Fruit fly (Drosophila melanogaster): Measurements from ENCODE around the gene CG42716.
A peak's percentile ranks its signal among the peaks of the same experiment; 100 is the strongest.

The CG42716 gene

DNA sequence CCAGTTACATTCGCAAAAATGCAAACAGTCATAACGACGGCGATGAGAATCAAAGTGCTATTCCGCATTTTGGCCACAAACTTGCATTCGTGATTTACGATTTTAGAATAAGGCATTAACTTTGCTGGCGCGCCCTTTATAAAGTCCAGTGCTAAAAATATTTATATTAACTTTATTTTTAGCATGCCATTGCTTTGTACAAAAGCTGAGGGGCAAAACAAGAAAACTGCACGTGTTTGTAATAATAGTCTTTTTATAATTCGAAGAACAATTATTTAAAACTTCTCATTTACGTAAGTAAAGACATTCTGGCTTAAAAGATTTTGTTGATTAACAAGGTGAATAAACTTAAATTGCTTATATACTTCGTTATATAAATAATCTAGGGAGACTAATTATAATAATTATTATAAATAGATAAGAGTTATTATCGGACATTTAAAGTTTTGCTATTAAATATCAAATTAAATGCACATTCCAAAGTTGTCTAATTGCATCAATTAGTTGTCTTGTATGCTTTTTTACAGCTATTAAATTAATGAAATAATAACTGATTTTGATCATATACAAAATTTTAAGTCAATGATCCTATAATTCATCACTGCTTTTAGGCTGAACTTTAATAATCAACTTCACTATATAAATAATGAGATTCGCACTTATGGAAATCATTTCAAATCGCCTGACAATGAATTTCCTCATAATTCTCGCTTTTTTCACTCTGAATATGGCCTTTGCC is at the start of gene CG42716, which contains the start of gene CG42717:
TSS of gene CG42716 (plus strand) at position 689 of the 739 bp plus-strand sequence.
TSS of gene CG42717 (minus strand) at position 101 of the 739 bp plus-strand sequence.
- TF ChIP-seq h (optimal IDR thresholded peaks at IDR 0.05) = no peak
- no peak for TF ChIP-seq insv (optimal IDR thresholded peaks at IDR 0.05)
- TF ChIP-seq Sin3A (optimal IDR thresholded peaks at IDR 0.05) = no peak
- TF ChIP-seq ttk (optimal IDR thresholded peaks at IDR 0.05) = no peak
- TF ChIP-seq psq (optimal IDR thresholded peaks at IDR 0.05) = no peak
- TF ChIP-seq Myc (optimal IDR thresholded peaks at IDR 0.05) = no peak

dm6 chr3L:15987635-15988034 is 45.9 kb upstream of the CG42716 start, which contains the start of gene PolD1:
TSS of gene PolD1 (minus strand) at chr3L:15987815.
- TF ChIP-seq Sin3A (optimal IDR thresholded peaks at IDR 0.05) (no peak), psq (optimal IDR thresholded peaks at IDR 0.05) (no peak), insv (optimal IDR thresholded peaks at IDR 0.05) (no peak), Myc (optimal IDR thresholded peaks at IDR 0.05) (no peak), ttk (optimal IDR thresholded peaks at IDR 0.05) (no peak), h (optimal IDR thresholded peaks at IDR 0.05) (no peak)

dm6 chr3L:15988039-15988546 is 45.5 kb upstream of the CG42716 start, which contains the start of gene Hip14:
TSS of gene Hip14 (plus strand) at chr3L:15988236.
- no peak for TF ChIP-seq ttk (optimal IDR thresholded peaks at IDR 0.05)
- no peak for TF ChIP-seq Myc (optimal IDR thresholded peaks at IDR 0.05)
- TF ChIP-seq Sin3A (optimal IDR thresholded peaks at IDR 0.05) = no peak
- TF ChIP-seq psq (optimal IDR thresholded peaks at IDR 0.05) = no peak
- TF ChIP-seq insv (optimal IDR thresholded peaks at IDR 0.05) = no peak
- TF ChIP-seq h (optimal IDR thresholded peaks at IDR 0.05) = no peak

DNA sequence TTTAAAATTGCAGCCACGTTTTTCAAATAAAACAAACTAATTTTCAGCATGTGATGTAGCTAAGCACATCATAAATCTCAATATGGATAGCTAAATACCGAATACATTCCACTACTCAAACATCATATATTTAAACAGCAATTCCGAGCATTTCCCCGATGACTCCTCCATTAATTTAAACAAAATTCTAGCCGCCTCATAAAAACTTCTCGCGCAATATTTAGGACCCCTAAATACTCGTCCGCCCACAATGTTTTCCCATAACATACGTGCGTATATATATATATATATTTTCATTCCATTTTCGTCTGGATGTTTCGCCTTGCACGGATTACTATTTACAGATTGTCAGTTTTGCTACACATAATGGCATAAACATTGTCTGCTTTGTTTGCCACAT is 37.6 kb upstream of the CG42716 start:
- TF ChIP-seq Myc (optimal IDR thresholded peaks at IDR 0.05) (no peak), h (optimal IDR thresholded peaks at IDR 0.05) (no peak), insv (optimal IDR thresholded peaks at IDR 0.05) (no peak), psq (optimal IDR thresholded peaks at IDR 0.05) (no peak), Sin3A (optimal IDR thresholded peaks at IDR 0.05) (no peak), ttk (optimal IDR thresholded peaks at IDR 0.05) (no peak)

DNA sequence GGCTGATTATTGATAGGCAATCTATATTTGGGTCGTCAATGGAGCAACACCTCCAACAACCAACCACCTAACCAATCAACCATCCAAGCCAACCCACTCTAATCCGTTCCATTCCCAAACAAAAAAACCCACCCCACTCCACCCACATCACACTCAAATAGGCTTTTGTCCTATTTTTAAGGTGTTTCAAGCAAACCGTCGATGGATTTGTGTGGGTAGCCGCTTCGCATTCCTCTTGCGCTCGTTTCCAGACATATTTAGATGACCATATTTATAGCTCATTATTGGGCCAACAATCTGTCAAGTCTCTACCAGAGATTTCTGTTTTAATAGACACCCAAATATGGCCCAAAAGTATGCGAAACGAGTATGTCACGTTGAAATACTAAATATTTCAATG is 35.4 kb upstream of the CG42716 start:
- TF ChIP-seq Sin3A (optimal IDR thresholded peaks at IDR 0.05) = no peak

- no peak for TF ChIP-seq Myc (optimal IDR thresholded peaks at IDR 0.05)
- TF ChIP-seq ttk (optimal IDR thresholded peaks at IDR 0.05) = no peak
- TF ChIP-seq h (optimal IDR thresholded peaks at IDR 0.05) = no peak
- no peak for TF ChIP-seq Sin3A (optimal IDR thresholded peaks at IDR 0.05)
- no peak for TF ChIP-seq psq (optimal IDR thresholded peaks at IDR 0.05)
- no peak for TF ChIP-seq insv (optimal IDR thresholded peaks at IDR 0.05)
Observed at dm6 chr3L:15999358-16000005, 34.1 kb upstream of the CG42716 start.

dm6 chr3L:16001164-16001679 is 32.4 kb upstream of the CG42716 start:
- TF ChIP-seq ttk (optimal IDR thresholded peaks at IDR 0.05) (no peak), h (optimal IDR thresholded peaks at IDR 0.05) (no peak), insv (optimal IDR thresholded peaks at IDR 0.05) (no peak), Sin3A (optimal IDR thresholded peaks at IDR 0.05) (no peak)

dm6 chr3L:16002116-16002716 is 31.4 kb upstream of the CG42716 start:
- no peak for TF ChIP-seq Sin3A (optimal IDR thresholded peaks at IDR 0.05)
- no peak for TF ChIP-seq insv (optimal IDR thresholded peaks at IDR 0.05)
- TF ChIP-seq psq (optimal IDR thresholded peaks at IDR 0.05) = no peak
- TF ChIP-seq Myc (optimal IDR thresholded peaks at IDR 0.05) = no peak
- TF ChIP-seq ttk (optimal IDR thresholded peaks at IDR 0.05) = no peak
- TF ChIP-seq h (optimal IDR thresholded peaks at IDR 0.05) = no peak

DNA sequence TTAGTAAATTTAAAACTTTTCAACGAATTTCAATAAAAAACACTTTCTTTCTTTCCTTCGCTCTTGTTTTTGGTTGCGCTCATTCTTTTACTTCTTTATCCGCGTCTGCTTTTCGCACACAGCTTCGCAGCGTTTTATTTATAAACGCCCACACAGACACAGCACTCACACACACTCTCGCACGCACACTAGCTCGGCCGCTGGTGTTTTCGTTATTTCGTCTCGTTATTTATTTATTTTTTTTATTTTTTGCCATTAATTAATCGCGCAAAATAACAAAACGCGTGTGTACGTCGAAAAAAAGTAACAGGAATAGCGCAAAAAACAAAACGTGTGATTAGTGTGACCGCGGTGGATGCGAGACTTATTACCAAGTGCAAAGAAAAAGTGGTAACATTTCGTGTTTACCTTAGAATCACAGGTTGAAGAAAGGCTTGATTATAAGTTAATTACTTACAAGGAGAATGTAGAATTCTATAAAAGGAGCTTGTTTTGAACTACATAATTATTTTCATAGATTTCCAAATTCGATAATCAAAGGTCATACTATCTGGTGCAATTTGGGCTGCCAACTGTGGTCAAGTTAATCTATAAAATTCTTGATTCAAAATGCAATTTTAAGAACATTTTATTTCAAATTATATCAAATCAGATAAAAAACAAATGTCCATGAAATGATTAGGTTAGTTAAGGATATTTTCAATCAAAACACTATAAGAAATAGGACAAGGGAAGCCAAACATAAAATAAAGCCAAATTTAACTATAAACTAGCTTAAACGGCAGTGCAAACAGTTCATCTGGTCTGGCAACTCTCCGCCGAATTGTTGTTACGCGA is 29.0 kb upstream of the CG42716 start, which contains the start of the genes hzg and mRpS31:
TSS of gene hzg (minus strand) at position 336 of the 837 bp plus-strand sequence.
TSS of gene mRpS31 (plus strand) at position 793 of the 837 bp plus-strand sequence.
- no peak for TF ChIP-seq Myc (optimal IDR thresholded peaks at IDR 0.05)
- peak; percentile 14 for TF ChIP-seq psq (optimal IDR thresholded peaks at IDR 0.05)

- TF ChIP-seq h (optimal IDR thresholded peaks at IDR 0.05) (no peak), insv (optimal IDR thresholded peaks at IDR 0.05) (no peak), psq (optimal IDR thresholded peaks at IDR 0.05) (no peak), ttk (optimal IDR thresholded peaks at IDR 0.05) (no peak), Sin3A (optimal IDR thresholded peaks at IDR 0.05) (no peak), Myc (optimal IDR thresholded peaks at IDR 0.05) (no peak)
Observed at dm6 chr3L:16010176-16010575, 23.4 kb upstream of the CG42716 start.
